Worm (Caenorhabditis elegans): ENCODE results near the gene cin-4.

The cin-4 gene

DNA sequence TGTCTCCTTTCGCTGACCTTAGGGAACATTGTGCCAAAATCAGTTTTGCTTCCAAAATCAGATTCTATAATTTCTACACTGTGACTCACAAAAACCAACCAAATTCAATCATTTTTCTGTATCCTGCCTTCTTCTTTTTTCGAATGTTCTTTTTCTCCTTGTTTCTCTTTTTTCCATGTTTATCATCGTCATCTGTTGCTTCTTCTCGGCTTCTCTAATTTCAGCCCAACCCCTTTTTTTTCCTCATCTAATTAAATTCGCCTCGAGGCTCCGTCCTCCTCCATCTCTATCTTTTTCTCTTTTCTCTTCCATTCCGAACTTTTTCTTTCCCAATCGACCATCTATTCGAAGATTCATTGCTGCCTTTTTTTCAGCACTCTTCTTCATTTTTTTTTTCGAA lies 43.4 kb upstream of the cin-4 start, which contains the start of gene unc-104:
Gene unc-104, plus strand, starts transcription at position 311 of the 400 bp plus-strand sequence.
- no peak for TF ChIP-seq fkh-10 (GFP tag; optimal IDR thresholded peaks at IDR 0.05)
- peak; percentile 89 for TF ChIP-seq unc-42 (tag; optimal IDR thresholded peaks at IDR 0.05)

- TF ChIP-seq tbx-7 (tag; optimal IDR thresholded peaks at IDR 0.05) (no peak), nhr-11 (tag; optimal IDR thresholded peaks at IDR 0.05) (no peak)
These were observed 42.5 kb upstream of the cin-4 start for ce11 chrII:6995583-6995982.

- TF ChIP-seq sdc-2 (tag; optimal IDR thresholded peaks at IDR 0.05), result peak; percentile 74
- TF ChIP-seq sox-4 (tag; optimal IDR thresholded peaks at IDR 0.05), result peak; percentile 72
- TF ChIP-seq ceh-2 (tag; optimal IDR thresholded peaks at IDR 0.05), result peak; percentile 50
- TF ChIP-seq fax-1 (tag; optimal IDR thresholded peaks at IDR 0.05), result peak; percentile 62
- TF ChIP-seq tbx-7 (tag; optimal IDR thresholded peaks at IDR 0.05), result peak; percentile 15
- peak; percentile 66 for TF ChIP-seq hlh-15 (tag; optimal IDR thresholded peaks at IDR 0.05)
- TF ChIP-seq mec-3 (tag; optimal IDR thresholded peaks at IDR 0.05; ENCODE audit: borderline replicate concordance), result peak; percentile 18
- TF ChIP-seq ref-2 (tag; optimal IDR thresholded peaks at IDR 0.05), result peak; percentile 72
- TF ChIP-seq ztf-16 (tag; optimal IDR thresholded peaks at IDR 0.05), result peak; percentile 63
- TF ChIP-seq che-1 (tag; optimal IDR thresholded peaks at IDR 0.05), result peak; percentile 85
- peak; percentile 34 for TF ChIP-seq ahr-1 (tag; optimal IDR thresholded peaks at IDR 0.05)
- TF ChIP-seq elt-2 (tag; optimal IDR thresholded peaks at IDR 0.05), result peak; percentile 84
- peak; percentile 87 for TF ChIP-seq hlh-6 (tag; optimal IDR thresholded peaks at IDR 0.05)
- peak; percentile 33 for TF ChIP-seq dve-1 (tag; optimal IDR thresholded peaks at IDR 0.05)
- TF ChIP-seq hlh-13 (GFP tag; optimal IDR thresholded peaks at IDR 0.05), result peak; percentile 72
- TF ChIP-seq T23F11.4 (GFP tag; optimal IDR thresholded peaks at IDR 0.05), result peak; percentile 72
- peak; percentile 70 for TF ChIP-seq ttx-3 (tag; optimal IDR thresholded peaks at IDR 0.05)
- peak; percentile 75 for TF ChIP-seq lin-11 (tag; optimal IDR thresholded peaks at IDR 0.05)
- TF ChIP-seq ceh-45 (GFP tag; IDR thresholded peaks at IDR 0.05), result peak; percentile 73; the same call in 1 of the 2 replicates
- peak; percentile 84 for TF ChIP-seq gmeb-2 (tag; optimal IDR thresholded peaks at IDR 0.05)
- TF ChIP-seq eyg-1 (tag; optimal IDR thresholded peaks at IDR 0.05), result peak; percentile 68
- peak; percentile 62 for TF ChIP-seq syd-9 (tag; optimal IDR thresholded peaks at IDR 0.05)
- TF ChIP-seq C08G9.2 (tag; optimal IDR thresholded peaks at IDR 0.05), result peak; percentile 42
- peak; percentile 37 for TF ChIP-seq zip-5 (tag; optimal IDR thresholded peaks at IDR 0.05)
- peak; percentile 21 for TF ChIP-seq ceh-31 (tag; optimal IDR thresholded peaks at IDR 0.05)
- TF ChIP-seq K02D7.2 (tag; optimal IDR thresholded peaks at IDR 0.05), result peak; percentile 70
- TF ChIP-seq C38D4.7 (GFP tag; optimal IDR thresholded peaks at IDR 0.05), result peak; percentile 78
- peak; percentile 41 for TF ChIP-seq ceh-9 (tag; optimal IDR thresholded peaks at IDR 0.05)
- TF ChIP-seq nhr-232 (tag; optimal IDR thresholded peaks at IDR 0.05), result peak; percentile 77
- TF ChIP-seq pha-2 (tag; optimal IDR thresholded peaks at IDR 0.05), result peak; percentile 85
- peak; percentile 34 for TF ChIP-seq ceh-34 (tag; optimal IDR thresholded peaks at IDR 0.05)
- peak; percentile 74 for TF ChIP-seq sox-2 (GFP tag; IDR thresholded peaks at IDR 0.05)
- peak; percentile 30 for TF ChIP-seq elt-4 (tag; optimal IDR thresholded peaks at IDR 0.05)
- TF ChIP-seq ceh-19 (GFP tag; optimal IDR thresholded peaks at IDR 0.05), result peak; percentile 87
- peak; percentile 70 for TF ChIP-seq Y22D7AL.16 (tag; optimal IDR thresholded peaks at IDR 0.05)
- peak; percentile 28 for TF ChIP-seq ceh-18 (tag; optimal IDR thresholded peaks at IDR 0.05)
- TF ChIP-seq fkh-6 (tag; optimal IDR thresholded peaks at IDR 0.05), result peak; percentile 75
- TF ChIP-seq ceh-6 (GFP tag; optimal IDR thresholded peaks at IDR 0.05), result peak; percentile 87
- peak; percentile 41 for TF ChIP-seq F13H6.1 (tag; optimal IDR thresholded peaks at IDR 0.05)
- peak; percentile 76 for TF ChIP-seq unc-3 (GFP tag; conservative IDR thresholded peaks at IDR 0.05)
- peak; percentile 7 for TF ChIP-seq unc-3 (tag; optimal IDR thresholded peaks at IDR 0.05)
- peak; percentile 68 for TF ChIP-seq unc-86 (tag; optimal IDR thresholded peaks at IDR 0.05)
- TF ChIP-seq K09A11.1 (tag; optimal IDR thresholded peaks at IDR 0.05; ENCODE audit: insufficient read depth), result peak; percentile 22
- TF ChIP-seq tbx-2 (tag; optimal IDR thresholded peaks at IDR 0.05), result peak; percentile 50
- peak; percentile 50 for TF ChIP-seq rnt-1 (tag; optimal IDR thresholded peaks at IDR 0.05)
- peak; percentile 59 for TF ChIP-seq ceh-48 (tag; optimal IDR thresholded peaks at IDR 0.05)
These were observed 36.7 kb upstream of the cin-4 start for ce11 chrII:7001405-7001804.
